Worm (Caenorhabditis elegans) whole organism, L4 larva: ENCODE results near the gene K07B1.7.

Source experiments
- F26F4.8 ChIP-seq: fragments of 200-800 bp; sonication (Bioruptor generic); conservative IDR thresholded peaks from 2 replicates; pipeline ENCODE4 v1.3.6; 2022; ENCODE audit warnings: missing genetic modification characterization, missing compliant biosample characterization
- T26A8.4 ChIP-seq: fragments of 200-800 bp; sonication (Bioruptor generic); IDR thresholded peaks from 2 replicates; pipeline ENCODE4 v1.3.6; 2022; ENCODE audit warnings: missing genetic modification characterization, missing compliant biosample characterization
- Y5F2A.4 ChIP-seq: fragments of 200-800 bp; sonication (Bioruptor generic); optimal IDR thresholded peaks from 2 replicates; lab custom pipeline; 2018; ENCODE audit warnings: mild to moderate bottlenecking, missing genetic modification characterization, missing compliant biosample characterization
- ZK546.5 ChIP-seq, 2 experiments: sonication (generic microtip); optimal IDR thresholded peaks; 2 replicates each; lab custom pipeline; 2017; ENCODE audit warnings: missing biosample characterization in 2 of 2, missing genetic modification characterization in 2 of 2
- aha-1 ChIP-seq: fragments of 150-350 bp; peaks from one replicate; lab custom pipeline; 2014; ENCODE audit warnings: missing biosample characterization, missing genetic modification characterization
- aly-2 ChIP-seq: sonication (generic microtip); optimal IDR thresholded peaks from 2 replicates; lab custom pipeline; 2018; ENCODE audit warnings: missing biosample characterization, missing genetic modification characterization
- ama-1 ChIP-seq: fragments of 150-350 bp; optimal IDR thresholded peaks from 2 replicates; lab custom pipeline; 2014; ENCODE audit warnings: inconsistent platforms, mixed read lengths
- arid-1 ChIP-seq: fragments of 200-800 bp; sonication (Bioruptor generic); conservative IDR thresholded peaks from 2 replicates; pipeline ENCODE4 v1.3.6; 2022; ENCODE audit warnings: missing genetic modification reagents, missing genetic modification characterization, missing compliant biosample characterization
- attf-4 ChIP-seq: sonication (generic microtip); optimal IDR thresholded peaks from 3 replicates; lab custom pipeline; 2017; ENCODE audit warnings: missing biosample characterization, missing genetic modification characterization
- ceh-20 ChIP-seq: fragments of 200-800 bp; sonication (Bioruptor generic); IDR thresholded peaks from 2 replicates; pipeline ENCODE4 v1.3.6; 2022; ENCODE audit warnings: missing genetic modification reagents, missing genetic modification characterization, missing compliant biosample characterization
- ceh-28 ChIP-seq: fragments of 150-350 bp; optimal IDR thresholded peaks from 2 replicates; lab custom pipeline; 2014; ENCODE audit warnings: missing biosample characterization, missing genetic modification reagents, missing genetic modification characterization
- daf-12 ChIP-seq: fragments of 150-350 bp; optimal IDR thresholded peaks from 2 replicates; lab custom pipeline; 2014; ENCODE audit warnings: missing biosample characterization, missing genetic modification reagents, missing genetic modification characterization
- daf-16 ChIP-seq, 3 experiments: sonication (generic microtip); optimal IDR thresholded peaks; 2 replicates each; lab custom pipeline; 2016 to 2017; ENCODE audit warnings: missing genetic modification characterization in 3 of 3, missing genetic modification reagents in 3 of 3, mild to moderate bottlenecking in 2 of 3, missing compliant biosample characterization in 2 of 3, missing biosample characterization in 1 of 3, moderate library complexity in 1 of 3
- daf-19 ChIP-seq: fragments of 200-800 bp; sonication (Bioruptor generic); conservative IDR thresholded peaks from 2 replicates; pipeline ENCODE4 v1.3.6; 2022; ENCODE audit warnings: missing genetic modification characterization, missing compliant biosample characterization
- daf-8 ChIP-seq: fragments of 200-800 bp; sonication (Bioruptor generic); IDR thresholded peaks from 2 replicates; pipeline ENCODE4 v1.3.6; 2022; ENCODE audit warnings: missing genetic modification characterization, missing compliant biosample characterization
- dmd-8 ChIP-seq: fragments of 200-800 bp; sonication (Bioruptor generic); IDR thresholded peaks from 2 replicates; pipeline ENCODE4 v1.3.6; 2022; ENCODE audit warnings: missing genetic modification characterization, missing compliant biosample characterization
- egl-43 ChIP-seq: fragments of 200-800 bp; sonication (Bioruptor generic); IDR thresholded peaks from 2 replicates; pipeline ENCODE4 v1.3.6; 2022; ENCODE audit warnings: missing genetic modification reagents, missing genetic modification characterization, missing compliant biosample characterization
- lin-1 ChIP-seq: fragments of 200-800 bp; sonication (Bioruptor generic); IDR thresholded peaks from 2 replicates; pipeline ENCODE4 v1.3.6; 2022; ENCODE audit warnings: missing genetic modification reagents, missing genetic modification characterization, missing compliant biosample characterization
- lin-29 ChIP-seq: fragments of 200-800 bp; sonication (Bioruptor generic); IDR thresholded peaks from 2 replicates; pipeline ENCODE4 v1.3.6; 2022; ENCODE audit warnings: missing genetic modification reagents, missing genetic modification characterization, missing compliant biosample characterization
- lin-38 ChIP-seq: fragments of 200-800 bp; sonication (Bioruptor generic); IDR thresholded peaks from 2 replicates; pipeline ENCODE4 v1.3.6; 2022; ENCODE audit warnings: missing genetic modification reagents, missing genetic modification characterization, missing compliant biosample characterization
- lsy-2 ChIP-seq, 2 experiments: fragments of 150-350 bp in 1 of 2; sonication (generic microtip) in 1 of 2; optimal IDR thresholded peaks; 2 replicates each; lab custom pipeline; 2014 to 2017; ENCODE audit warnings: missing biosample characterization in 2 of 2, missing genetic modification characterization in 2 of 2
- madf-5 ChIP-seq, 2 experiments: fragments of 200-800 bp; sonication (Bioruptor generic); IDR thresholded peaks; 2 replicates each; pipeline ENCODE4 v1.3.6; 2022; ENCODE audit warnings: missing compliant biosample characterization in 2 of 2, missing genetic modification characterization in 2 of 2
- madf-9 ChIP-seq: fragments of 200-800 bp; sonication (Bioruptor generic); conservative IDR thresholded peaks from 2 replicates; pipeline ENCODE4 v1.3.6; 2022; ENCODE audit warnings: missing genetic modification reagents, missing genetic modification characterization, missing compliant biosample characterization
- mdt-29 ChIP-seq: fragments of 200-800 bp; sonication (Bioruptor generic); IDR thresholded peaks from 2 replicates; pipeline ENCODE4 v1.3.6; 2022; ENCODE audit warnings: missing genetic modification reagents, missing genetic modification characterization, missing compliant biosample characterization
- mxl-2 ChIP-seq: fragments of 200-800 bp; sonication (Bioruptor generic); conservative IDR thresholded peaks from 2 replicates; pipeline ENCODE4 v1.3.6; 2022; ENCODE audit warnings: missing genetic modification reagents, missing genetic modification characterization, missing compliant biosample characterization
- mxl-3 ChIP-seq: fragments of 200-800 bp; sonication (Bioruptor generic); optimal IDR thresholded peaks from 2 replicates; lab custom pipeline; 2018; ENCODE audit warnings: mild to moderate bottlenecking, missing genetic modification characterization, missing compliant biosample characterization
- nhr-102 ChIP-seq: sonication (generic microtip); optimal IDR thresholded peaks from 2 replicates; lab custom pipeline; 2016; ENCODE audit warnings: mild to moderate bottlenecking, missing genetic modification characterization, moderate library complexity, missing compliant biosample characterization
- nhr-111 ChIP-seq: fragments of 200-800 bp; sonication (Bioruptor generic); optimal IDR thresholded peaks from 2 replicates; lab custom pipeline; 2018; ENCODE audit warnings: mild to moderate bottlenecking, missing genetic modification characterization, missing compliant biosample characterization
- nhr-25 ChIP-seq: sonication (generic microtip); optimal IDR thresholded peaks from 2 replicates; lab custom pipeline; 2017; ENCODE audit warnings: missing genetic modification characterization, mild to moderate bottlenecking, missing compliant biosample characterization, antibody characterized with exemption, moderate library complexity, borderline replicate concordance; ENCODE audit not compliant: insufficient read depth
- nhr-41 ChIP-seq: fragments of 200-800 bp; sonication (Bioruptor generic); IDR thresholded peaks from 2 replicates; pipeline ENCODE4 v1.3.6; 2022; ENCODE audit warnings: missing genetic modification reagents, missing genetic modification characterization, missing compliant biosample characterization
- nhr-42 ChIP-seq: fragments of 200-800 bp; sonication (Bioruptor generic); IDR thresholded peaks from 2 replicates; pipeline ENCODE4 v1.3.6; 2022; ENCODE audit warnings: missing genetic modification characterization, missing compliant biosample characterization
- nhr-48 ChIP-seq: sonication (generic microtip); optimal IDR thresholded peaks from 2 replicates; lab custom pipeline; 2016; ENCODE audit warnings: mild to moderate bottlenecking, missing genetic modification characterization, missing compliant biosample characterization
- pqm-1 ChIP-seq: sonication (generic microtip); optimal IDR thresholded peaks from 2 replicates; lab custom pipeline; 2017; ENCODE audit warnings: missing biosample characterization, missing genetic modification characterization
- rbr-2 ChIP-seq: sonication (generic microtip); optimal IDR thresholded peaks from 2 replicates; lab custom pipeline; 2016; ENCODE audit warnings: missing genotype, missing genetic modification characterization, missing compliant biosample characterization
- sdz-12 ChIP-seq: fragments of 200-800 bp; sonication (Bioruptor generic); optimal IDR thresholded peaks from 2 replicates; lab custom pipeline; 2018; ENCODE audit warnings: mild to moderate bottlenecking, missing genetic modification characterization, missing compliant biosample characterization
- skn-1 ChIP-seq: fragments of 150-350 bp; optimal IDR thresholded peaks from 2 replicates; lab custom pipeline; 2014; ENCODE audit warnings: missing biosample characterization, missing genetic modification characterization
- snpc-1.2 ChIP-seq: fragments of 200-800 bp; sonication (Bioruptor generic); IDR thresholded peaks from 2 replicates; pipeline ENCODE4 v1.3.6; 2022; ENCODE audit warnings: missing genetic modification reagents, missing genetic modification characterization, missing compliant biosample characterization
- spr-1 ChIP-seq: sonication (generic microtip); optimal IDR thresholded peaks from 2 replicates; lab custom pipeline; 2016; ENCODE audit warnings: mild to moderate bottlenecking, missing genetic modification characterization, missing compliant biosample characterization
- tag-97 ChIP-seq: fragments of 200-800 bp; sonication (Bioruptor generic); IDR thresholded peaks from 2 replicates; pipeline ENCODE4 v1.3.6; 2022; ENCODE audit warnings: missing genetic modification characterization, missing compliant biosample characterization
- unc-130 ChIP-seq: sonication (generic microtip); optimal IDR thresholded peaks from 2 replicates; lab custom pipeline; 2016; ENCODE audit warnings: missing genetic modification reagents, missing genetic modification characterization, missing compliant biosample characterization
- unc-39 ChIP-seq: sonication (generic microtip); optimal IDR thresholded peaks from 2 replicates; lab custom pipeline; 2017; ENCODE audit warnings: missing biosample characterization, missing genetic modification characterization
- vab-7 ChIP-seq: fragments of 200-800 bp; sonication (Bioruptor generic); IDR thresholded peaks from 2 replicates; pipeline ENCODE4 v1.3.6; 2022; ENCODE audit warnings: missing genetic modification reagents, missing genetic modification characterization, missing compliant biosample characterization
- zfp-3 ChIP-seq: fragments of 200-800 bp; sonication (Bioruptor generic); conservative IDR thresholded peaks from 2 replicates; pipeline ENCODE4 v1.3.6; 2022; ENCODE audit warnings: missing genetic modification reagents, missing genetic modification characterization, missing compliant biosample characterization
- zip-11 ChIP-seq: fragments of 200-800 bp; sonication (Bioruptor generic); IDR thresholded peaks from 2 replicates; pipeline ENCODE4 v1.3.6; 2022; ENCODE audit warnings: missing genetic modification characterization, missing compliant biosample characterization
- zip-2 ChIP-seq: fragments of 150-350 bp; optimal IDR thresholded peaks from 2 replicates; lab custom pipeline; 2014; ENCODE audit warnings: missing biosample characterization, missing genetic modification characterization

K07B1.7 gene

DNA sequence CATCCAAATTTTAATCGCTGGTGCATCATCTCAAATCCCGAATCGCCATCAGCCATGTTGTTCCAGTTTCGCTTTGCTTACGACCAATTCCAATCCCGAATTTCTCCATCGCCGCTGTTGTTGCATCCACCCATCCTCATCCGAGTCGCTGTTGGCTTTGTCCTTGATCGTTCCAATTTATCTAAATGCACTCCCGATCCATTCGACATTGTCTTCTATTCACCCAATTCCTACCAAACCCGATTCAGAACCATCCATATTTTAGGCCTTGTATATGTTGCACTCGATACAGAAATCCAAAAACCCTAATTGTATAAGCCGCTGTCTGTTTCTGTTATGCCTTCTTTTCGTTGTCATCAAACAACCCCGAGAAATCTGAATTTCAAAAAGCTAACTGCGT lies 6.4 kb downstream of the K07B1.7 start (continued):
- TF ChIP-seq daf-12 (tag; lab: Kevin White, UChicago), result no peak
- no peak for TF ChIP-seq tag-97 (GFP tag; lab: Robert Waterston, UW)
- TF ChIP-seq nhr-111 (GFP tag; lab: Kevin White, UChicago), result no peak
- TF ChIP-seq aly-2, result no peak
- no peak for TF ChIP-seq unc-130 (GFP tag; lab: Kevin White, UChicago)
- TF ChIP-seq skn-1 (tag; lab: Kevin White, UChicago), result no peak
- peak; percentile 95 for TF ChIP-seq zfp-3 (GFP tag; lab: Robert Waterston, UW)
- TF ChIP-seq lin-1 (GFP tag; lab: Robert Waterston, UW), result peak; percentile 63
- TF ChIP-seq attf-4 (tag; lab: Kevin White, UChicago), result no peak
- peak; percentile 13 for TF ChIP-seq Y5F2A.4
- no peak for TF ChIP-seq lsy-2 (tag; optimal IDR thresholded peaks at IDR 0.05; lab: Kevin White, UChicago)
- no peak for TF ChIP-seq pqm-1 (tag; lab: Kevin White, UChicago)
- no peak for TF ChIP-seq daf-8 (GFP tag; lab: Robert Waterston, UW)
- peak; percentile 45; the same call in 1 of the 2 replicates for TF ChIP-seq madf-9 (GFP tag; lab: Robert Waterston, UW)
- no peak for TF ChIP-seq mxl-3
- no peak for TF ChIP-seq ceh-28
- peak; percentile 24 for TF ChIP-seq ama-1 (lab: Kevin White, UChicago)
- TF ChIP-seq arid-1 (GFP tag; lab: Robert Waterston, UW), result 0 out of 2 replicates have a peak, but pooled peaks have one; percentile 50
- peak; percentile 76 for TF ChIP-seq aha-1 (tag; lab: Kevin White, UChicago)
- peak; percentile 58 for TF ChIP-seq vab-7
- peak; percentile 88 for TF ChIP-seq nhr-42
- TF ChIP-seq zip-2 (tag; lab: Kevin White, UChicago), result no peak
- no peak for TF ChIP-seq unc-39
- no peak for TF ChIP-seq nhr-25 (tag; lab: Kevin White, UChicago)
- peak; percentile 59; the same call in 1 of the 2 replicates for TF ChIP-seq mxl-2 (GFP tag; lab: Robert Waterston, UW)
- TF ChIP-seq sdz-12 (GFP tag; lab: Kevin White, UChicago), result peak; percentile 82
- TF ChIP-seq ZK546.5 (tag; optimal IDR thresholded peaks at IDR 0.05; lab: Kevin White, UChicago), result no peak
- peak; percentile 70; the same call in 1 of the 2 replicates for TF ChIP-seq snpc-1.2 (GFP tag; lab: Robert Waterston, UW)
- peak; percentile 14; the same call in 1 of the 2 replicates for TF ChIP-seq nhr-41 (GFP tag; lab: Robert Waterston, UW)
- TF ChIP-seq dmd-8 (GFP tag; lab: Robert Waterston, UW), result 0 out of 2 replicates have a peak, but pooled peaks have one; percentile 18
- peak; percentile 52 for TF ChIP-seq nhr-102
- peak; percentile 51 for TF ChIP-seq spr-1 (tag; lab: Kevin White, UChicago)
- TF ChIP-seq nhr-48 (tag; lab: Kevin White, UChicago), result no peak
- TF ChIP-seq daf-16 (GFP tag; optimal IDR thresholded peaks at IDR 0.05; lab: Kevin White, UChicago), result peak in 1 of 2 experiments; percentile 74
- TF ChIP-seq daf-16 (tag; optimal IDR thresholded peaks at IDR 0.05; lab: Kevin White, UChicago), result no peak
- 0 out of 4 replicates have a peak, but pooled peaks of 1 of the 2 experiments have one; percentile 64 for TF ChIP-seq madf-5 (GFP tag; IDR thresholded peaks at IDR 0.05; lab: Robert Waterston, UW)
- peak; percentile 11 for TF ChIP-seq rbr-2 (tag; lab: Kevin White, UChicago)
- TF ChIP-seq mdt-29 (GFP tag; lab: Robert Waterston, UW), result peak; percentile 71
- peak; percentile 86 for TF ChIP-seq lin-29 (GFP tag; lab: Robert Waterston, UW)
- TF ChIP-seq ceh-20 (GFP tag; lab: Robert Waterston, UW), result peak; percentile 92
- peak; percentile 89 for TF ChIP-seq daf-19 (GFP tag; lab: Robert Waterston, UW)

DNA sequence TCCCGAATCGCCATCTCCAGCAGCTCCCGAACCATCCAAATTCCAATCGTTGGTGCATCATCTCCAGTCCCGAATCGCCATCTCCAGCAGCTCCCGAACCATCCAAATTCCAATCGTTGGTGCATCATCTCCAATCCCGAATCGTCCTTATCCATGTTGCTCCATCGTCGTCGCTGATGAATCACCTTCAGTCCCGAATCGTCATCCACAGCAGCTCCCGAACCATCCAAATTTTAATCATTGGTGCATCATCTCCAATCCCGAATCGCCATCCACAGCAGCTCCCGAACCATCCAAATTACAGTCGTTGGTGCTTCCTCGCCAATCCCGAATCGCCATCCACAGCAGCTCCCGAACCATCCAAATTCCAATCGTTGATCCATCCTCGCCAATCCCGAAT lies 7.5 kb downstream of the K07B1.7 start:
- TF ChIP-seq zfp-3 (GFP tag; lab: Robert Waterston, UW) (peak; percentile 69; the same call in 1 of the 2 replicates), mxl-2 (GFP tag; lab: Robert Waterston, UW) (peak; percentile 30; the same call in 1 of the 2 replicates), egl-43 (GFP tag; lab: Robert Waterston, UW) (peak; percentile 81), madf-5 (GFP tag; IDR thresholded peaks at IDR 0.05; lab: Robert Waterston, UW) (0 out of 4 replicates have a peak, but pooled peaks of 1 of the 2 experiments have one; percentile 55), zip-11 (GFP tag; lab: Robert Waterston, UW) (0 out of 2 replicates have a peak, but pooled peaks have one; percentile 47), lin-38 (GFP tag; lab: Robert Waterston, UW) (peak; percentile 42; the same call in 1 of the 2 replicates), mdt-29 (GFP tag; lab: Robert Waterston, UW) (0 out of 2 replicates have a peak, but pooled peaks have one; percentile 37), F26F4.8 (GFP tag; lab: Robert Waterston, UW) (0 out of 2 replicates have a peak, but pooled peaks have one; percentile 8), T26A8.4 (GFP tag; lab: Robert Waterston, UW) (peak; percentile 65)
- TF ChIP-seq, all 104 proteins: peak for 9; not testable (repeated sequence) for 95
